Worm (Caenorhabditis elegans): ENCODE measurements around the gene pfut-1.

Gene pfut-1

DNA sequence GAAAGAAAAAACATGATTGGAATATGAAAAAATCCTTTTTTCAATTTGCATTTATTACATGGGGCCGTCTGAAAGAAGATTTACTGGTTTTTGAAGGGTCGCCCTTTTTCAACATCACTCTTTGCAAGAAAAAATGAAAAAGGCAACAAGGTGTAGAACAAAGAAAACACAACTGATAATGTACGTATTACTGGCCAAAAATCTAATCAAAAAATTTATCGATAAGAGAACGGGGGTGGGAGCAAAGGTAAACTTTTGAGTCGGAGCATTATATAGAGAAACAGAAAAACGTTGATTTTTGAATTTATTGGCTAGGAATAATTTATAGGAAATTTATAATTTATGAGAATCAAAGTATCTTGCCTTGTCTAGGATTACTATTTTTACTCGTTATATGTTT, 16.2 kb downstream of the pfut-1 start (continued):
- no peak for TF ChIP-seq F10B5.3 (tag; optimal IDR thresholded peaks at IDR 0.05)
- TF ChIP-seq attf-4 (tag; optimal IDR thresholded peaks at IDR 0.05), result no peak
- TF ChIP-seq nhr-42 (GFP tag; IDR thresholded peaks at IDR 0.05), result no peak
- no peak for TF ChIP-seq F26F4.8 (GFP tag; conservative IDR thresholded peaks at IDR 0.05)
- TF ChIP-seq ztf-11 (tag; optimal IDR thresholded peaks at IDR 0.05), result no peak
- no peak for TF ChIP-seq R02D3.7 (tag; optimal IDR thresholded peaks at IDR 0.05)
- no peak for TF ChIP-seq duxl-1 (tag; optimal IDR thresholded peaks at IDR 0.05; ENCODE audit: poor library complexity)
- TF ChIP-seq ceh-32 (tag; optimal IDR thresholded peaks at IDR 0.05; ENCODE audit: poor library complexity), result no peak
- no peak for TF ChIP-seq mdl-1 (tag; optimal IDR thresholded peaks at IDR 0.05)
- TF ChIP-seq ztf-7 (tag; optimal IDR thresholded peaks at IDR 0.05), result no peak

DNA sequence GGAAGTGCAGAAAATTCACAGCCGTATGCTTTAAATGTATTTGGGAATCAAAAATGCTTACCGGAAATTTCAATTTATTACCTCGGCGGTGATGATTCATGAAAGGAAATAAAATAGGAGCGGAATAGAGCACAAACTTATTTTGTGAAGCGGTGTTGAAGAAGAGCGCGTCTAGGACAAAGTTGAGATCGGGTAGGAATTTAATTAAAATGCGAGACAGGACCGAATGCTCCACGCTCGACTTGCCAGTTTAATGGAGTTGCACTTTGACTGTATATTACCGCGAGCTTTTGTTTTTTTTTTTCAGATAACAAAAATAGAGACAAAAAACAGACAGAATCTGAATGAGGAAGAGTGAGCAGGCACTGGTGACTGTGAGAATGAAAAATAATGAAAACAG, 19.0 kb downstream of the pfut-1 start:
- TF ChIP-seq ama-1 (optimal IDR thresholded peaks at IDR 0.05) (no peak), unc-62 (GFP tag; optimal IDR thresholded peaks at IDR 0.05 in 1 of 2) (peak in 1 of 2 experiments; percentile 81), unc-62 (tag; optimal IDR thresholded peaks at IDR 0.05) (no peak), ceh-28 (tag; optimal IDR thresholded peaks at IDR 0.05) (no peak)

DNA sequence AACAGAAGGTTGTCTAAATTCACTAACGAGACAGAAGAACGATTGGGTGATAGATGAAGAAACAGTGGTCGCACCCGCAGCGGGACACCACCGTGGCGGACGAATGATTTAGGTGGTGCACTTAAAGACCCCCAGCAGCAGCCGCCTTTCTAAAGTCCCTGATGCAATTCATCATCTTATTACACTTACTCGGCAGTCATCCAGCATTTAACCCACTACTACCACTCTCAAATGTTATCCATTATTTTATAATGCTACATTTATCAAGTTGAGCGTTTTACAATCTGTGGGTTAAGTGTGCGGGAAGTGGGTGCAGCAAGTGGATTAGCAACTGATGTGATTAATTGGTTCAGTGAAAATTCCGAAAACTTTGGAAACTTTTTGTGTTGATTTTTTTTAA, 24.6 kb downstream of the pfut-1 start:
- TF ChIP-seq Y105C5A.15 (GFP tag; IDR thresholded peaks at IDR 0.05), result no peak
- TF ChIP-seq unc-62 (GFP tag; optimal IDR thresholded peaks at IDR 0.05 in 1 of 2), result peak in 1 of 2 experiments; percentile 9
- no peak for TF ChIP-seq unc-62 (tag; optimal IDR thresholded peaks at IDR 0.05)

DNA sequence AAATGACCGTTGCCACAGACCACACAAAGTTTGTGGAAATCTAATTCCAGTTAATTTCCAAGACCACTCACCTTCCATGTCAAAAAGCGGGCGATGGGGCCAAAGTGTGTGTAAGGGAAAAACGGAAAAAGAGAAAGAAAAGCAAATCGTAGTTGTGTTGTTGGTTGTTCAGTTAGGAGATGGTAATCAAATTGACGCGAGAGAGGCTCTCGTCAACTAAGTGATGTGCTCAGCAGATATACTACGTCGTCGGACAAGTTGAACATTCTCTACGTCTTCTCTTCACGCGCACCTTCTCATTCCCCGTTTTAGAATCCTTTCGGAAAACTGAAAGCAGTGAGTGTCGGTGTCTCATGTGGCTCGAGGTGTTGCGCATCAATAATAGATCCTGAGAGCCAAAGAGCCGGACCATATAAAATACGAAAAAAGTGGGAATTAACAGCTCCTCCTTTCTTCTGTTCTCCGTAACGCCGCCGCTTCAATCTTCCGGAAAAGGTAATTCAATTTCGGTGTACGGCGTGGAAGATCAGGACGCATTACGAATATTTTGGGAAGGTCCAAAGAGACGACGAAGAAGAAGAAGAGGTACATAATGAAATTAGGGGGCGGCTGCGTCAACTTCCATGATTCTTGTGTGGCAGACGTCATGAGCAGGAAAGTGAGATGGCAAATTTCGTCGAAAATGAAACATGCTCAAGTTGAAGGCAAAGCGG, 25.9 kb downstream of the pfut-1 start:
- TF ChIP-seq ctbp-1 (GFP tag; IDR thresholded peaks at IDR 0.05) (0 out of 2 replicates have a peak, but pooled peaks have one; percentile 11), unc-62 (GFP tag; optimal IDR thresholded peaks at IDR 0.05 in 1 of 2) (peak in 1 of 2 experiments; percentile 30), unc-62 (tag; optimal IDR thresholded peaks at IDR 0.05) (no peak), ces-1 (GFP tag; optimal IDR thresholded peaks at IDR 0.05) (peak; percentile 46), spr-3 (GFP tag; optimal IDR thresholded peaks at IDR 0.05) (no peak), lin-38 (GFP tag; IDR thresholded peaks at IDR 0.05) (no peak), lin-1 (GFP tag; IDR thresholded peaks at IDR 0.05) (no peak)

DNA sequence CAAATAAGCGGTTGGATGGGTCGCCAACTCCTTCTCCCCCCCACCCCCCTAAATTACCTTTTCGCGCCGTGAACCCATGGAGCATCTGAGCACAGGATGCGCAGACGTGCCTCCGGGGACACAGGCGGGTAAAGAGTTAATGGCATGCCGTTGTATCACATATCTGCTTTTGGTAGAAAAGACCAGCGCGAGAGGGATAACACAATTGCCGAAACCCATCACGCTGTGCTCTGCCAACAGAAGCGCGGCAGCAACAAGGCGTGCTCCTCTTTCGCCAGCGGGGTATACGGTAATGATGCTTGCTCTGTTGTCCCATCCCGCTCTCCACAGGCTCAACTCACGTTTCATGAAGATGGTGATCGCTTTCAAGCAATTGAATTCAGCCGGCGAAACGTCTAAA, 31.7 kb downstream of the pfut-1 start:
- no peak for TF ChIP-seq zfp-3 (GFP tag; conservative IDR thresholded peaks at IDR 0.05)
- TF ChIP-seq aha-1 (tag), result peak; percentile 69

DNA sequence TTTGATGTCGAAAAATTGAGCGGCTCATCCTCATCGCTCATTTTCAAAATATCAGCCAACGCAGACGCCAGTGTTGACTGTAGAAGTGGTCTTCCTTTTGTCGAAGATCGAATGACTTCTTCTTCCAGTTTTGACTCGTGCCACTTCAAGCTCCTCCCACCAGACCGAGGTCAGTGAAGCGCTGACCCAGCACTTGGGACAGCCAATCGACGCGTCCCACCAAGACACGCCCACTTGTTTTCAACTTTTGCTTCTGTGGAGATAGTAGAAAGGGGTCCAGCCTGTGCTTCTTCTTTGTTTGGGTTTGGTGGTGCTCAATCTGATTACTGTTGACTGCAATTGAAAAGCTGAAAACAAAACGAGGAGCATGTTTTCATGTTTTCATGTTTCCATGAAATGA, 33.6 kb downstream of the pfut-1 start, which contains the start of gene fax-1:
TSS of gene fax-1 (minus strand) at position 101 of the 400 bp plus-strand sequence.
- TF ChIP-seq dmd-6 (GFP tag; IDR thresholded peaks at IDR 0.05), result no peak
- TF ChIP-seq unc-130 (GFP tag; optimal IDR thresholded peaks at IDR 0.05), result no peak
- TF ChIP-seq nhr-48 (tag; optimal IDR thresholded peaks at IDR 0.05), result no peak
- TF ChIP-seq mxl-2 (GFP tag; conservative IDR thresholded peaks at IDR 0.05), result no peak
- TF ChIP-seq spr-3 (GFP tag; optimal IDR thresholded peaks at IDR 0.05), result no peak
- TF ChIP-seq ZK546.5 (tag; optimal IDR thresholded peaks at IDR 0.05), result no peak
- no peak for TF ChIP-seq php-3 (GFP tag; IDR thresholded peaks at IDR 0.05)
- TF ChIP-seq T20F7.1 (GFP tag; optimal IDR thresholded peaks at IDR 0.05), result no peak
- TF ChIP-seq daf-8 (GFP tag; IDR thresholded peaks at IDR 0.05), result no peak
- no peak for TF ChIP-seq lin-29 (GFP tag; IDR thresholded peaks at IDR 0.05)
- no peak for TF ChIP-seq R02D3.7 (tag; optimal IDR thresholded peaks at IDR 0.05)
- TF ChIP-seq nhr-111 (GFP tag; optimal IDR thresholded peaks at IDR 0.05), result no peak
- no peak for TF ChIP-seq mdl-1 (tag; optimal IDR thresholded peaks at IDR 0.05)
- no peak for TF ChIP-seq nhr-41 (GFP tag; IDR thresholded peaks at IDR 0.05)
- TF ChIP-seq ceh-62 (tag; optimal IDR thresholded peaks at IDR 0.05), result no peak
- no peak for TF ChIP-seq F44E2.7 (GFP tag; IDR thresholded peaks at IDR 0.05)
- TF ChIP-seq snpc-4 (tag; optimal IDR thresholded peaks at IDR 0.05), result no peak
- no peak for TF ChIP-seq duxl-1 (tag; optimal IDR thresholded peaks at IDR 0.05; ENCODE audit: poor library complexity)
- TF ChIP-seq unc-62 (GFP tag; optimal IDR thresholded peaks at IDR 0.05 in 1 of 2), result no peak
- no peak for TF ChIP-seq unc-62 (tag; optimal IDR thresholded peaks at IDR 0.05)
- TF ChIP-seq daf-12 (tag; optimal IDR thresholded peaks at IDR 0.05), result no peak

Data from whole organism, L4 larva.